Worm (Caenorhabditis elegans): ENCODE measurements around the gene atln-2.

atln-2 gene

DNA sequence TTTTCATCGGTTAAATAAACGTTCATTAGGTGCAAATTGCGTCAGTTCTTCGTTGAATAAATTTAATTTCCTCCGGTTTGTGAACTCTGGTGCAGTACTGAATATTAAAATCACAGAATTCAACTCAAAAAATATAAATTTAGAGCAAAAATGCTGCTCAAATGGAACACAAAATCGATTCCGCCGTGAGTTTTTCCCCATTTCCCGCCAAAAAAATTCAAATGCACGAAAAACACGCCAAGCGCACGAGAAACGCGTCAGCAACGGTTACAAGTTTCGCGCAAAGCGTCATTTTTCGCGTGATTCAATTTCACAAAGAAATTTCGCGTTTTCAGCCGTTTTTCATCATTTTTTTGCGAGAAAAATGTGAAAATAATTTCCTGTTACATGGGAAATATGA lies 58.1 kb downstream of the atln-2 start, which contains the start of gene hrpu-1 (continued):
- TF ChIP-seq cebp-1 (GFP tag; IDR thresholded peaks at IDR 0.05) (peak; percentile 39; the same call in 1 of the 2 replicates), cebp-1 (tag; optimal IDR thresholded peaks at IDR 0.05) (peak; percentile 79), F22D6.2 (tag; optimal IDR thresholded peaks at IDR 0.05) (no peak), nfya-1 (tag; optimal IDR thresholded peaks at IDR 0.05; ENCODE audit: borderline replicate concordance, insufficient read depth) (no peak), ccch-3 (GFP tag; optimal IDR thresholded peaks at IDR 0.05) (no peak), unc-62 (GFP tag; optimal IDR thresholded peaks at IDR 0.05) (no peak), hmg-20 (GFP tag; IDR thresholded peaks at IDR 0.05) (0 out of 2 replicates have a peak, but pooled peaks have one; percentile 50), lsy-27 (tag; optimal IDR thresholded peaks at IDR 0.05; ENCODE audit: borderline replicate concordance, insufficient read depth) (peak; percentile 41), Y53G8AR.9 (GFP tag; conservative IDR thresholded peaks at IDR 0.05) (peak; percentile 89; the same call in 1 of the 2 replicates), gei-17 (GFP tag; optimal IDR thresholded peaks at IDR 0.05) (peak; percentile 7), ceh-91 (GFP tag; IDR thresholded peaks at IDR 0.05) (peak; percentile 23; the same call in 1 of the 2 replicates), nfya-2 (GFP tag; IDR thresholded peaks at IDR 0.05) (no peak), lag-1 (GFP tag; IDR thresholded peaks at IDR 0.05) (no peak), snpc-1.1 (tag; optimal IDR thresholded peaks at IDR 0.05; ENCODE audit: insufficient read depth) (peak; percentile 8), attf-3 (GFP tag; conservative IDR thresholded peaks at IDR 0.05) (peak; percentile 71; the same call in 1 of the 2 replicates), zim-3 (tag; optimal IDR thresholded peaks at IDR 0.05) (no peak), nhr-80 (tag; optimal IDR thresholded peaks at IDR 0.05) (peak; percentile 25), B0336.3 (GFP tag; IDR thresholded peaks at IDR 0.05) (peak; percentile 91), tbp1 (GFP tag; optimal IDR thresholded peaks at IDR 0.05) (peak; percentile 70), nhr-90 (tag; optimal IDR thresholded peaks at IDR 0.05) (no peak), nfyb-1 (GFP tag; IDR thresholded peaks at IDR 0.05) (peak; percentile 73), somi-1 (GFP tag; optimal IDR thresholded peaks at IDR 0.05) (no peak), Y53F4B.3 (GFP tag; IDR thresholded peaks at IDR 0.05) (no peak), F57A8.1 (GFP tag; optimal IDR thresholded peaks at IDR 0.05) (no peak), fkh-3 (tag; optimal IDR thresholded peaks at IDR 0.05) (no peak), madf-10 (tag; optimal IDR thresholded peaks at IDR 0.05) (no peak), F23B12.7 (tag; optimal IDR thresholded peaks at IDR 0.05; ENCODE audit: insufficient read depth) (peak; percentile 57), attf-6 (GFP tag; IDR thresholded peaks at IDR 0.05) (peak; percentile 95), egl-18 (GFP tag; IDR thresholded peaks at IDR 0.05) (no peak), pha-4 (tag; optimal IDR thresholded peaks at IDR 0.05) (no peak), lin-54 (GFP tag; optimal IDR thresholded peaks at IDR 0.05) (peak; percentile 97), madf-8 (GFP tag; conservative IDR thresholded peaks at IDR 0.05) (peak; percentile 42), bed-2 (GFP tag; IDR thresholded peaks at IDR 0.05) (no peak), F33H1.4 (GFP tag; IDR thresholded peaks at IDR 0.05) (peak; percentile 82), hlh-26 (GFP tag; conservative IDR thresholded peaks at IDR 0.05) (no peak)

DNA sequence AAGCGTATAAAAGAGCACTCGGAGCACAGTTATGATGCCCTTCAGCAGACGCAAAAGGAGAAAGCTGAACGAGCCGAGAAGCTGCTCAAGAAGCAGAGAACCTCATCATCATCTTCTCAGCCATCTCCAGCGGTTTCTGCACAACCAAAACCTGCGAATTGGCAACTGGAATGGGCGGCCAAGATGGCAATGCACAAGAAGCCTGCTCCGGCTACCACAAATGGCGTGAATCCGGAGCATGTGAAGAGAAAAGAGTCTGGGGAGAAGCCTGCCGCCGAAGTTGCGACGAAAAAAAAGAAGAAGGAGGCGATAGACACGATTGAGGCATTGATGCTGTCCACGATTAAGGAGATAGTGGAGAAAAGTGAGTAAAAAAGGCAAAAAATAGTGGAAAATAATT lies 59.7 kb downstream of the atln-2 start:
- TF ChIP-seq egrh-3 (GFP tag; IDR thresholded peaks at IDR 0.05) (peak; percentile 7; the same call in 1 of the 2 replicates), mes-4 (tag; optimal IDR thresholded peaks at IDR 0.05) (no peak), T26A5.8 (tag; optimal IDR thresholded peaks at IDR 0.05) (no peak), egl-18 (GFP tag; IDR thresholded peaks at IDR 0.05) (no peak)

Data from whole organism, young adult.